Fruit fly (Drosophila melanogaster) whole organism, embryonic: ENCODE results near the gene arm.

Experiments used
- Bgb ChIP-seq: fragments of 200-800 bp; sonication (Bioruptor generic); IDR thresholded peaks from 2 replicates; pipeline ENCODE4 v1.3.6; 2022; ENCODE audit warnings: missing biosample characterization, missing genetic modification characterization; ENCODE audit not compliant: partially characterized antibody
- CG1233 ChIP-seq: fragments of 200-800 bp; sonication (Bioruptor generic); optimal IDR thresholded peaks from 4 replicates; lab custom pipeline; 2018; ENCODE audit warnings: missing biosample characterization, mild to moderate bottlenecking, missing genetic modification characterization
- CG12391 ChIP-seq: fragments of 200-800 bp; sonication (Bioruptor generic); optimal IDR thresholded peaks from 3 replicates; lab custom pipeline; 2018; ENCODE audit warnings: missing biosample characterization, mild to moderate bottlenecking, missing genetic modification characterization, moderate library complexity
- CG12659 ChIP-seq: fragments of 200-800 bp; sonication (Bioruptor generic); optimal IDR thresholded peaks from 3 replicates; lab custom pipeline; 2017; ENCODE audit warnings: mild to moderate bottlenecking, missing biosample characterization, missing genetic modification reagents, missing genetic modification characterization
- CG12769 ChIP-seq: fragments of 200-800 bp; sonication (Bioruptor generic); optimal IDR thresholded peaks from 2 replicates; lab custom pipeline; 2019; ENCODE audit warnings: missing biosample characterization, mild to moderate bottlenecking, missing genetic modification characterization, moderate library complexity
- CG13424 ChIP-seq: fragments of 200-800 bp; sonication (Bioruptor generic); optimal IDR thresholded peaks from 2 replicates; lab custom pipeline; 2019; ENCODE audit warnings: missing biosample characterization, mild to moderate bottlenecking, missing genetic modification characterization, moderate library complexity
- CG14050 ChIP-seq: fragments of 200-800 bp; sonication (Bioruptor generic); IDR thresholded peaks from 3 replicates; pipeline ENCODE4 v1.3.6; 2022; ENCODE audit warnings: missing biosample characterization, missing genetic modification characterization
- CG14860 ChIP-seq: fragments of 200-800 bp; sonication (Bioruptor generic); IDR thresholded peaks from 3 replicates; pipeline ENCODE4 v1.3.6; 2022; ENCODE audit warnings: missing biosample characterization, missing genetic modification characterization; ENCODE audit not compliant: partially characterized antibody
- CG15696 ChIP-seq: fragments of 200-800 bp; sonication (Bioruptor generic); optimal IDR thresholded peaks from 2 replicates; lab custom pipeline; 2019; ENCODE audit warnings: missing biosample characterization, mild to moderate bottlenecking, missing genetic modification characterization, moderate library complexity
- CG2120 ChIP-seq: fragments of 200-800 bp; sonication (Bioruptor generic); optimal IDR thresholded peaks from 3 replicates; lab custom pipeline; 2016; ENCODE audit warnings: missing biosample characterization, missing genetic modification characterization
- CG32772 ChIP-seq: fragments of 200-800 bp; sonication (Bioruptor generic); IDR thresholded peaks from 2 replicates; pipeline ENCODE4 v1.3.6; 2022; ENCODE audit warnings: missing biosample characterization, missing genetic modification characterization
- CG3407 ChIP-seq: fragments of 200-800 bp; sonication (Bioruptor generic); optimal IDR thresholded peaks from 2 replicates; lab custom pipeline; 2018; ENCODE audit warnings: missing biosample characterization, mild to moderate bottlenecking, missing genetic modification characterization
- CG6175 ChIP-seq: fragments of 200-800 bp; sonication (Bioruptor generic); IDR thresholded peaks from 3 replicates; pipeline ENCODE4 v1.3.6; 2022; ENCODE audit warnings: missing biosample characterization, missing genetic modification characterization
- CG6689 ChIP-seq: fragments of 200-800 bp; sonication (Bioruptor generic); IDR thresholded peaks from 2 replicates; pipeline ENCODE4 v1.3.6; 2022; ENCODE audit warnings: missing biosample characterization, missing genetic modification characterization
- CG8290 ChIP-seq, 3 experiments: fragments of 200-800 bp; sonication (Bioruptor generic); optimal IDR thresholded peaks; 2 replicates each; lab custom pipeline; 2016 to 2019; ENCODE audit warnings: missing biosample characterization in 3 of 3, missing genetic modification characterization in 3 of 3, mild to moderate bottlenecking in 2 of 3, moderate library complexity in 1 of 3
- CG8388 ChIP-seq: fragments of 200-800 bp; sonication (Bioruptor generic); optimal IDR thresholded peaks from 2 replicates; lab custom pipeline; 2019; ENCODE audit warnings: missing biosample characterization, mild to moderate bottlenecking, missing genetic modification characterization, moderate library complexity
- D ChIP-seq, 2 experiments: fragments of 200-800 bp in 1 of 2; fragments of >200 bp in 1 of 2; sonication (Bioruptor generic) in 1 of 2; optimal IDR thresholded peaks; 2 replicates in 1 of 2; 3 replicates in 1 of 2; lab custom pipeline; 2017; ENCODE audit warnings: mild to moderate bottlenecking in 1 of 2, missing biosample characterization in 1 of 2, missing genetic modification characterization in 1 of 2, missing genetic modification reagents in 1 of 2
- Doc2 ChIP-seq: fragments of 200-800 bp; sonication (Bioruptor generic); IDR thresholded peaks from 2 replicates; pipeline ENCODE4 v1.3.6; 2022; ENCODE audit warnings: missing biosample characterization, missing genetic modification characterization
- Elba2 ChIP-seq: fragments of 200-800 bp; sonication (Bioruptor generic); optimal IDR thresholded peaks from 3 replicates; lab custom pipeline; 2016; ENCODE audit warnings: missing biosample characterization, missing genetic modification characterization
- H2.0 ChIP-seq: fragments of 200-800 bp; sonication (Bioruptor generic); IDR thresholded peaks from 2 replicates; pipeline ENCODE4 v1.3.6; 2022; ENCODE audit warnings: missing biosample characterization, missing genetic modification characterization
- HHEX ChIP-seq: fragments of 200-800 bp; sonication (Bioruptor generic); optimal IDR thresholded peaks from 3 replicates; lab custom pipeline; 2017; ENCODE audit warnings: missing biosample characterization, mild to moderate bottlenecking, missing genetic modification characterization, missing genetic modification reagents
- Hr78 ChIP-seq, 2 experiments: fragments of 200-800 bp in 1 of 2; fragments of >200 bp in 1 of 2; sonication (Bioruptor generic) in 1 of 2; optimal IDR thresholded peaks; 2 replicates each; lab custom pipeline; 2017 to 2019; ENCODE audit warnings: missing biosample characterization in 2 of 2, missing genetic modification characterization in 2 of 2, mild to moderate bottlenecking in 1 of 2, moderate library complexity in 1 of 2
- Nf-YB ChIP-seq: fragments of 200-800 bp; sonication (Bioruptor generic); optimal IDR thresholded peaks from 3 replicates; lab custom pipeline; 2019; ENCODE audit warnings: missing biosample characterization, mild to moderate bottlenecking, missing genetic modification characterization, moderate library complexity
- Rx ChIP-seq: fragments of 200-800 bp; sonication (Bioruptor generic); IDR thresholded peaks from 2 replicates; pipeline ENCODE4 v1.3.6; 2022; ENCODE audit warnings: missing biosample characterization, missing genetic modification characterization
- Sox100B ChIP-seq: fragments of 200-800 bp; sonication (Bioruptor generic); optimal IDR thresholded peaks from 3 replicates; lab custom pipeline; 2018; ENCODE audit warnings: missing biosample characterization, mild to moderate bottlenecking, missing genetic modification characterization
- Sox102F ChIP-seq: fragments of 200-800 bp; sonication (Bioruptor generic); optimal IDR thresholded peaks from 2 replicates; lab custom pipeline; 2018; ENCODE audit warnings: missing biosample characterization, mild to moderate bottlenecking, missing genetic modification characterization, moderate library complexity
- Usf ChIP-seq: fragments of 200-800 bp; sonication (Bioruptor generic); optimal IDR thresholded peaks from 2 replicates; lab custom pipeline; 2017; ENCODE audit warnings: missing genotype, missing biosample characterization, missing genetic modification characterization
- bbx ChIP-seq: fragments of 200-800 bp; sonication (Bioruptor generic); IDR thresholded peaks from 2 replicates; pipeline ENCODE4 v1.3.6; 2022; ENCODE audit warnings: missing biosample characterization, missing genetic modification characterization; ENCODE audit not compliant: partially characterized antibody
- cad ChIP-seq: fragments of >200 bp; optimal IDR thresholded peaks from 2 replicates; lab custom pipeline; 2017; ENCODE audit warnings: missing biosample characterization, missing genetic modification characterization
- dimm ChIP-seq: fragments of 200-800 bp; sonication (Bioruptor generic); IDR thresholded peaks from 2 replicates; pipeline ENCODE4 v1.3.6; 2022; ENCODE audit warnings: missing biosample characterization, missing genetic modification characterization
- dpn ChIP-seq, 2 experiments: fragments of 200-800 bp; sonication (Bioruptor generic); optimal IDR thresholded peaks; 3 replicates each; lab custom pipeline; 2016; ENCODE audit warnings: missing biosample characterization in 2 of 2, missing genetic modification characterization in 2 of 2
- emc ChIP-seq: fragments of 200-800 bp; sonication (Bioruptor generic); optimal IDR thresholded peaks from 2 replicates; lab custom pipeline; 2016; ENCODE audit warnings: missing biosample characterization, missing genetic modification characterization
- ems ChIP-seq: fragments of 200-800 bp; sonication (Bioruptor generic); optimal IDR thresholded peaks from 3 replicates; lab custom pipeline; 2016; ENCODE audit warnings: missing biosample characterization, missing genetic modification characterization
- en ChIP-seq: fragments of 200-800 bp; sonication (Bioruptor generic); optimal IDR thresholded peaks from 2 replicates; lab custom pipeline; 2016; ENCODE audit warnings: missing biosample characterization, missing genetic modification characterization
- eve ChIP-seq, 2 experiments: fragments of >200 bp; optimal IDR thresholded peaks; 2 replicates each; lab custom pipeline; 2017; ENCODE audit warnings: missing biosample characterization in 2 of 2, missing genetic modification characterization in 2 of 2
- ham ChIP-seq: fragments of 200-800 bp; sonication (Bioruptor generic); IDR thresholded peaks from 2 replicates; pipeline ENCODE4 v1.3.6; 2022; ENCODE audit warnings: missing biosample characterization, missing genetic modification characterization
- ken ChIP-seq: fragments of 200-800 bp; sonication (Bioruptor generic); IDR thresholded peaks from 3 replicates; pipeline ENCODE4 v1.3.6; 2022; ENCODE audit warnings: missing biosample characterization, missing genetic modification characterization
- knrl ChIP-seq: fragments of 200-800 bp; sonication (Bioruptor generic); IDR thresholded peaks from 3 replicates; pipeline ENCODE4 v1.3.6; 2022; ENCODE audit warnings: missing biosample characterization, missing genetic modification characterization; ENCODE audit not compliant: partially characterized antibody
- lab ChIP-seq: fragments of 200-800 bp; sonication (Bioruptor generic); optimal IDR thresholded peaks from 3 replicates; lab custom pipeline; 2017; ENCODE audit warnings: missing biosample characterization, missing genetic modification characterization, mild to moderate bottlenecking, moderate library complexity, missing genetic modification reagents
- lmd ChIP-seq: fragments of 200-800 bp; sonication (Bioruptor generic); IDR thresholded peaks from 2 replicates; pipeline ENCODE4 v1.3.6; 2022; ENCODE audit warnings: missing biosample characterization, missing genetic modification characterization
- nom ChIP-seq: fragments of 200-800 bp; sonication (Bioruptor generic); optimal IDR thresholded peaks from 2 replicates; lab custom pipeline; 2017; ENCODE audit warnings: missing biosample characterization, missing genetic modification characterization, mild to moderate bottlenecking, moderate library complexity, missing genetic modification reagents
- odd ChIP-seq: fragments of 200-800 bp; sonication (Bioruptor generic); optimal IDR thresholded peaks from 2 replicates; lab custom pipeline; 2017; ENCODE audit warnings: missing biosample characterization, mild to moderate bottlenecking, missing genetic modification characterization
- pho ChIP-seq: fragments of 200-800 bp; sonication (Bioruptor generic); optimal IDR thresholded peaks from 2 replicates; lab custom pipeline; 2016; ENCODE audit warnings: missing biosample characterization, missing genetic modification characterization
- pros ChIP-seq: fragments of 200-800 bp; sonication (Bioruptor generic); optimal IDR thresholded peaks from 3 replicates; lab custom pipeline; 2019; ENCODE audit warnings: missing biosample characterization, mild to moderate bottlenecking, missing genetic modification characterization, moderate library complexity
- sens-2 ChIP-seq: fragments of 200-800 bp; sonication (Bioruptor generic); IDR thresholded peaks from 2 replicates; pipeline ENCODE4 v1.3.6; 2022; ENCODE audit warnings: missing biosample characterization, missing genetic modification characterization
- sob ChIP-seq: fragments of 200-800 bp; sonication (Bioruptor generic); IDR thresholded peaks from 2 replicates; pipeline ENCODE4 v1.3.6; 2022; ENCODE audit warnings: missing biosample characterization, missing genetic modification characterization
- tgo ChIP-seq: fragments of 200-800 bp; sonication (Bioruptor generic); IDR thresholded peaks from 3 replicates; pipeline ENCODE4 v1.3.6; 2022; ENCODE audit warnings: missing biosample characterization, missing genetic modification characterization
- tup ChIP-seq: fragments of 200-800 bp; sonication (Bioruptor generic); optimal IDR thresholded peaks from 2 replicates; lab custom pipeline; 2016; ENCODE audit warnings: missing biosample characterization, mild to moderate bottlenecking, missing genetic modification characterization, moderate library complexity

Gene arm

DNA sequence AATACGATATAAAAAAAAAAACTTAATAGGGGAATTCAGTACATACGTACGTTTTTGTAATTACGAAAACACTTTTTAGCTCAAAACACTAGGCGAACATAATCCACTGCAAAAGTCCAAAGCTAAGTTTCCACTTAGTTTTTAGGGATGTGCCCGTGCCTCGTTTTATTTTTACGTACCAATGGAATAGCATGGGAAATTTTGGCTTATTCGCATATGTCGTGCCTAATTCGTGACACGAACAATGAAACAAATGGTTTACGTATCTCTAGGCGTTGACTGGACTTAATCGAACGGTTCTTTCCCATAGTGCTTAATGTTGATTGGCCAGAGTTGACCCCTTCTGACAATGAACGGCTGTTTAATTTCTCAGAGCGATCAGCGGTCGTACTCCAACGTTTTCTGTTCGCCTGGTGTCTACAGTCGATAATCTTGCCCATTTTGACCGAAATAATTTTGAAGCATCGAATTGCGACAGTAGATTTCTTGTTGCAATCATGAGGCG, 20.8 kb downstream of the arm start, which contains the start of gene CG14818 (continued):
- no peak for TF ChIP-seq tup
- TF ChIP-seq HHEX (GFP tag; lab: Kevin White, UChicago) = peak; percentile 34
- TF ChIP-seq CG6175 (GFP tag; lab: Robert Waterston, UW) = no peak
- peak; percentile 32 for TF ChIP-seq CG8388
- TF ChIP-seq lab (GFP tag; lab: Kevin White, UChicago) = peak; percentile 71
- TF ChIP-seq Usf = peak; percentile 9
- no peak for TF ChIP-seq D (optimal IDR thresholded peaks at IDR 0.05; lab: Kevin White, UChicago)
- TF ChIP-seq D (GFP tag; optimal IDR thresholded peaks at IDR 0.05; lab: Kevin White, UChicago) = peak; percentile 12
- peak; percentile 61 for TF ChIP-seq CG12391 (tag; lab: Kevin White, UChicago)
- peak; percentile 38 for TF ChIP-seq Rx (GFP tag; lab: Robert Waterston, UW)
- TF ChIP-seq bbx (GFP tag; lab: Robert Waterston, UW) = peak; percentile 74
- peak; percentile 75 for TF ChIP-seq sob (GFP tag; lab: Robert Waterston, UW)
- TF ChIP-seq CG8290 (GFP tag; optimal IDR thresholded peaks at IDR 0.05; lab: Kevin White, UChicago) = peak; percentile 67
- peak in 1 of 2 experiments; percentile 86 for TF ChIP-seq CG8290 (tag; optimal IDR thresholded peaks at IDR 0.05; lab: Kevin White, UChicago)
- peak; percentile 38 for TF ChIP-seq ems
- peak; percentile 40; the same call in 1 of the 2 replicates for TF ChIP-seq sens-2 (GFP tag; lab: Robert Waterston, UW)
- TF ChIP-seq Doc2 (GFP tag; lab: Robert Waterston, UW) = no peak
- TF ChIP-seq CG12769 (tag; lab: Kevin White, UChicago) = no peak
- peak; percentile 79 for TF ChIP-seq Nf-YB
- TF ChIP-seq CG1233 = peak; percentile 38
- TF ChIP-seq ham (GFP tag; lab: Robert Waterston, UW) = no peak
- peak; percentile 58; the same call in 2 of the 3 replicates for TF ChIP-seq tgo (GFP tag; lab: Robert Waterston, UW)
- peak; percentile 41 for TF ChIP-seq pho
- no peak for TF ChIP-seq nom (GFP tag; lab: Kevin White, UChicago)
- TF ChIP-seq H2.0 (GFP tag; lab: Robert Waterston, UW) = peak; percentile 44; the same call in 1 of the 2 replicates
- no peak for TF ChIP-seq dimm (GFP tag; lab: Robert Waterston, UW)
- TF ChIP-seq Sox102F = no peak
- TF ChIP-seq dpn (GFP tag; optimal IDR thresholded peaks at IDR 0.05; lab: Kevin White, UChicago) = peak; percentile 59 to 61
- TF ChIP-seq CG14050 (GFP tag; lab: Robert Waterston, UW) = no peak
- peak; percentile 81 for TF ChIP-seq Bgb
- no peak for TF ChIP-seq pros (GFP tag; lab: Kevin White, UChicago)
- peak in 1 of 2 experiments; percentile 62 for TF ChIP-seq Hr78 (GFP tag; optimal IDR thresholded peaks at IDR 0.05; lab: Kevin White, UChicago)
- TF ChIP-seq CG3407 = no peak
- peak; percentile 49 for TF ChIP-seq CG12659 (GFP tag; lab: Kevin White, UChicago)
- peak; percentile 89 for TF ChIP-seq knrl (GFP tag; lab: Robert Waterston, UW)
- TF ChIP-seq odd = no peak
- peak; percentile 69 for TF ChIP-seq CG13424 (tag; lab: Kevin White, UChicago)
- peak; percentile 56 for TF ChIP-seq CG6689 (GFP tag; lab: Robert Waterston, UW)
- TF ChIP-seq ken (GFP tag; lab: Robert Waterston, UW) = peak; percentile 67; the same call in 2 of the 3 replicates
- TF ChIP-seq cad = no peak
- peak in 1 of 2 experiments; percentile 13 for TF ChIP-seq eve (GFP tag; optimal IDR thresholded peaks at IDR 0.05; lab: Kevin White, UChicago)
- peak; percentile 67 for TF ChIP-seq CG2120 (GFP tag; lab: Kevin White, UChicago)
- TF ChIP-seq Elba2 = no peak
- peak; percentile 72 for TF ChIP-seq lmd (GFP tag; lab: Robert Waterston, UW)
- TF ChIP-seq Sox100B = no peak
- peak; percentile 82 for TF ChIP-seq CG14860
- TF ChIP-seq en (GFP tag; lab: Kevin White, UChicago) = no peak
- TF ChIP-seq emc (GFP tag; lab: Kevin White, UChicago) = peak; percentile 12
- peak; percentile 72 for TF ChIP-seq CG32772 (GFP tag; lab: Robert Waterston, UW)
- peak; percentile 61 for TF ChIP-seq CG15696 (tag; lab: Kevin White, UChicago)
